Fruit fly (Drosophila melanogaster) whole organism, pupa: ENCODE results near the gene CG15153.

Experiments used
- CG10348 ChIP-seq: fragments of 200-800 bp; sonication (Bioruptor generic); IDR thresholded peaks from 2 replicates; pipeline ENCODE4 v1.3.6; 2022; ENCODE audit warnings: missing biosample characterization, missing genetic modification characterization
- CG12605 ChIP-seq: fragments of 200-800 bp; sonication (Bioruptor generic); IDR thresholded peaks from 2 replicates; pipeline ENCODE4 v1.3.6; 2022; ENCODE audit warnings: missing biosample characterization, missing genetic modification characterization
- CG13204 ChIP-seq: fragments of 200-800 bp; sonication (Bioruptor generic); optimal IDR thresholded peaks from 2 replicates; lab custom pipeline; 2018; ENCODE audit warnings: missing biosample characterization, mild to moderate bottlenecking, missing genetic modification characterization, moderate library complexity
- CG14655 ChIP-seq: fragments of 200-800 bp; sonication (Bioruptor generic); optimal IDR thresholded peaks from 3 replicates; lab custom pipeline; 2017; ENCODE audit warnings: mild to moderate bottlenecking, missing biosample characterization, missing genetic modification reagents, missing genetic modification characterization
- CG15710 ChIP-seq: fragments of 200-800 bp; sonication (Bioruptor generic); optimal IDR thresholded peaks from 2 replicates; lab custom pipeline; 2018; ENCODE audit warnings: missing biosample characterization, mild to moderate bottlenecking, missing genetic modification characterization, moderate library complexity
- CG17806 ChIP-seq: fragments of 200-800 bp; sonication (Bioruptor generic); optimal IDR thresholded peaks from 2 replicates; lab custom pipeline; 2018; ENCODE audit warnings: missing biosample characterization, mild to moderate bottlenecking, missing genetic modification characterization, moderate library complexity
- CG32121 ChIP-seq: fragments of 200-800 bp; sonication (Bioruptor generic); IDR thresholded peaks from 2 replicates; pipeline ENCODE4 v1.3.6; 2022; ENCODE audit warnings: missing biosample characterization, missing genetic modification characterization
- CG34367 ChIP-seq: fragments of 200-800 bp; sonication (Bioruptor generic); optimal IDR thresholded peaks from 2 replicates; lab custom pipeline; 2018; ENCODE audit warnings: missing biosample characterization, mild to moderate bottlenecking, missing genetic modification characterization
- CG4496 ChIP-seq: fragments of 200-800 bp; sonication (Bioruptor generic); IDR thresholded peaks from 3 replicates; pipeline ENCODE4 v1.3.6; 2022; ENCODE audit warnings: missing biosample characterization, missing genetic modification characterization
- CG8159 ChIP-seq: fragments of 200-800 bp; sonication (Bioruptor generic); optimal IDR thresholded peaks from 3 replicates; lab custom pipeline; 2018; ENCODE audit warnings: missing biosample characterization, mild to moderate bottlenecking, missing genetic modification characterization, moderate library complexity
- CG8301 ChIP-seq: fragments of 200-800 bp; sonication (Bioruptor generic); optimal IDR thresholded peaks from 2 replicates; lab custom pipeline; 2018; ENCODE audit warnings: missing biosample characterization, mild to moderate bottlenecking, missing genetic modification characterization
- CG9948 ChIP-seq: fragments of 200-800 bp; sonication (Bioruptor generic); optimal IDR thresholded peaks from 2 replicates; lab custom pipeline; 2018; ENCODE audit warnings: missing biosample characterization, mild to moderate bottlenecking, missing genetic modification characterization, moderate library complexity
- D1 ChIP-seq: fragments of 200-800 bp; sonication (Bioruptor generic); optimal IDR thresholded peaks from 2 replicates; lab custom pipeline; 2018; ENCODE audit warnings: missing biosample characterization, mild to moderate bottlenecking, missing genetic modification characterization, moderate library complexity
- EcR ChIP-seq: fragments of 200-800 bp; sonication (Bioruptor generic); optimal IDR thresholded peaks from 3 replicates; lab custom pipeline; 2019; ENCODE audit warnings: missing biosample characterization, missing genetic modification characterization, mild to moderate bottlenecking, moderate library complexity, missing genetic modification reagents
- Ets98B ChIP-seq: fragments of 200-800 bp; sonication (Bioruptor generic); IDR thresholded peaks from 2 replicates; pipeline ENCODE4 v1.3.6; 2022; ENCODE audit warnings: missing biosample characterization, missing genetic modification characterization
- Pif1A ChIP-seq: fragments of 200-800 bp; sonication (Bioruptor generic); optimal IDR thresholded peaks from 3 replicates; lab custom pipeline; 2016; ENCODE audit warnings: missing biosample characterization, missing genetic modification characterization
- Pif1B ChIP-seq: fragments of 200-800 bp; sonication (Bioruptor generic); optimal IDR thresholded peaks from 3 replicates; lab custom pipeline; 2016; ENCODE audit warnings: missing biosample characterization, missing genetic modification characterization
- Snoo ChIP-seq: fragments of 200-800 bp; sonication (Bioruptor generic); optimal IDR thresholded peaks from 3 replicates; lab custom pipeline; 2017; ENCODE audit warnings: missing biosample characterization, mild to moderate bottlenecking, missing genetic modification characterization, inconsistent platforms
- fd96Ca ChIP-seq: fragments of 200-800 bp; sonication (Bioruptor generic); IDR thresholded peaks from 3 replicates; pipeline ENCODE4 v1.3.6; 2022; ENCODE audit warnings: missing biosample characterization, missing genetic modification characterization
- gl ChIP-seq: fragments of 200-800 bp; sonication (Bioruptor generic); optimal IDR thresholded peaks from 2 replicates; lab custom pipeline; 2018; ENCODE audit warnings: missing biosample characterization, mild to moderate bottlenecking, missing genetic modification characterization
- rn ChIP-seq: fragments of 200-800 bp; sonication (Bioruptor generic); IDR thresholded peaks from 2 replicates; pipeline ENCODE4 v1.3.6; 2022; ENCODE audit warnings: missing biosample characterization, missing genetic modification characterization

Gene CG15153

DNA sequence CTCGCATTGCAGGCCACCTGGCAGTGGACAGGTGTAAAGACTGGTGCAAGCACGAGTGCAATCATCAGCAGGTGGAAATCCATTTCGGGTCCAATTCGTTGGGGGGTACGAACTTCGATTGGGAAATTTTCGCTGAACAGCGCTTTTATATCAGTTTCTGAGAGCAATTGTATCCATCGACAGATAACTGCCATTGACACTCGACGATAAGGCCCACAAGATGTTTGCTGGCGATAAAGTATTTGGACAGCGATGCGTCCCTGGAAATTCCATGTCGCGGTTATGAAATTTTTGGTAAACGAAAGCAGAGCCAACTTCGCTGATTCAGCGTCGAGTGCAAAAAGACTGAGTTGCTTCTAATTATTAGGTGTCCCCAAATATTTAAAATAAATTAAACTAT lies at the start of gene CG15153:
Gene CG15153 (minus strand): TSS at position 101 of the 400 bp plus-strand sequence.
- TF ChIP-seq Pif1A (no peak), CG9948 (no peak), CG13204 (GFP tag; lab: Kevin White, UChicago) (no peak), CG14655 (GFP tag; lab: Kevin White, UChicago) (no peak), D1 (tag; lab: Kevin White, UChicago) (no peak), EcR (GFP tag; lab: Kevin White, UChicago) (no peak), CG32121 (no peak), CG12605 (no peak), CG8159 (tag; lab: Kevin White, UChicago) (no peak), Ets98B (GFP tag; lab: Robert Waterston, UW) (no peak), Pif1B (no peak), CG17806 (tag; lab: Kevin White, UChicago) (no peak), CG15710 (tag; lab: Kevin White, UChicago) (no peak), fd96Ca (no peak), CG34367 (tag; lab: Kevin White, UChicago) (no peak)

dm6 chr2L:18140544-18140943 lies 48.5 kb upstream of the CG15153 start:
- TF ChIP-seq Ets98B (GFP tag; lab: Robert Waterston, UW) (no peak), CG32121 (no peak), gl (no peak), CG8301 (tag; lab: Kevin White, UChicago) (no peak), Snoo (tag; lab: Kevin White, UChicago) (no peak), D1 (tag; lab: Kevin White, UChicago) (no peak), Pif1A (no peak), fd96Ca (no peak), Pif1B (no peak), CG34367 (tag; lab: Kevin White, UChicago) (no peak), CG9948 (no peak), CG12605 (no peak), CG10348 (no peak)

DNA sequence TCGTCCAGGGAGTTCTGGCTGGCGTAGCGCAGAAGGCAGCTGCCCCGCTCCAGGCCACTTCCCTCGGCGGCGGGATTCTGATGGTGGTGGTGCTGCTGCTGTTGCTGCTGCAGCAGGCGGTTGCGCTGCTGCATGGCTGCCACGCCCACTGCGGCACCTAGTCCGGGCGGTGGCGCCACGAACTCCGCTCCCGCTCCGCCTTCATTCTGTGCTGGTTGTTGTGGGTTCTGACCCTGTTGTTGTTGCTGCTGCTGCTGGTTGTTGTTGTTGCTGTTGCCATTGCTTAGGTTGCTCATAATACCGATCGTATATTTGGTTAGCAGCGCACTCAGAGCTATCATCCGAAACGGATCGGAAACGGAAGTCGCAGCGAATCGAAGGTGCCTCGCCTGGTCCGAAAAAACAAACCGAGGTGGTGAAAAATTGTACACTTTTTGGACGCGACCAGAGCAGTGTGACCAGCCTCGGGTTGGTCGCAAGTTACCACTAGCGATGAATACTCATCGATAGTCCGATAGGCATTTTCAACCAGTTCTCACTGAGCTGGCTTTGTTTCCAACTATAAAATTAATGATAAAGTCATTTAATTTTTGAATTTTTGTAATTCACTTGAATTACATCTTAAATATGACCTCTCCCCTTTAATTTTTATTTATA lies 45.7 kb upstream of the CG15153 start, which contains the start of gene kel:
Gene kel (minus strand): TSS at position 493 of the 657 bp plus-strand sequence.
- TF ChIP-seq CG17806 (tag; lab: Kevin White, UChicago) (no peak), CG15710 (tag; lab: Kevin White, UChicago) (no peak), gl (peak; percentile 33), Snoo (tag; lab: Kevin White, UChicago) (peak; percentile 31), EcR (GFP tag; lab: Kevin White, UChicago) (peak; percentile 19), fd96Ca (0 out of 3 replicates have a peak, but pooled peaks have one; percentile 34), Ets98B (GFP tag; lab: Robert Waterston, UW) (no peak; the same call in 1 of the 2 replicates), rn (GFP tag; lab: Robert Waterston, UW) (no peak), CG32121 (no peak), Pif1A (no peak), CG10348 (no peak), D1 (tag; lab: Kevin White, UChicago) (peak; percentile 85), CG34367 (tag; lab: Kevin White, UChicago) (no peak), CG8159 (tag; lab: Kevin White, UChicago) (no peak), CG4496 (GFP tag; lab: Robert Waterston, UW) (no peak)

- TF ChIP-seq CG8159 (tag; lab: Kevin White, UChicago) (no peak), CG8301 (tag; lab: Kevin White, UChicago) (no peak), Pif1B (no peak), CG9948 (no peak), CG15710 (tag; lab: Kevin White, UChicago) (no peak), CG10348 (no peak), CG13204 (GFP tag; lab: Kevin White, UChicago) (no peak), CG17806 (tag; lab: Kevin White, UChicago) (no peak), EcR (GFP tag; lab: Kevin White, UChicago) (no peak), Snoo (tag; lab: Kevin White, UChicago) (no peak), CG12605 (no peak), Pif1A (no peak), fd96Ca (no peak), CG4496 (GFP tag; lab: Robert Waterston, UW) (no peak; the same call in 2 of the 3 replicates), D1 (tag; lab: Kevin White, UChicago) (no peak), rn (GFP tag; lab: Robert Waterston, UW) (no peak)
Measured at dm6 chr2L:18136427-18136857, 44.4 kb upstream of the CG15153 start.

dm6 chr2L:18134615-18135014 lies 42.6 kb upstream of the CG15153 start:
- TF ChIP-seq EcR (GFP tag; lab: Kevin White, UChicago) (peak; percentile 93), Snoo (tag; lab: Kevin White, UChicago) (no peak)

dm6 chr2L:18125649-18126048 lies 33.6 kb upstream of the CG15153 start, which contains the start of gene Grl36b:
Grl36b (minus strand) TSS chr2L:18125749.
- TF ChIP-seq CG8159 (tag; lab: Kevin White, UChicago) (no peak), rn (GFP tag; lab: Robert Waterston, UW) (no peak), CG15710 (tag; lab: Kevin White, UChicago) (no peak), CG13204 (GFP tag; lab: Kevin White, UChicago) (no peak), CG34367 (tag; lab: Kevin White, UChicago) (no peak), CG12605 (no peak), Ets98B (GFP tag; lab: Robert Waterston, UW) (no peak), Pif1A (no peak), Snoo (tag; lab: Kevin White, UChicago) (no peak), CG8301 (tag; lab: Kevin White, UChicago) (no peak), CG10348 (no peak), CG4496 (GFP tag; lab: Robert Waterston, UW) (no peak), Pif1B (no peak), D1 (tag; lab: Kevin White, UChicago) (no peak), EcR (GFP tag; lab: Kevin White, UChicago) (no peak), CG14655 (GFP tag; lab: Kevin White, UChicago) (no peak), gl (no peak)
